Fruit fly (Drosophila melanogaster) S2 (cell line): ENCODE measurements around the gene Gyc88E.

Experiments
- CG8478 ChIP-seq: fragments of >200 bp; optimal IDR thresholded peaks from 2 replicates; lab custom pipeline; 2018
- CTCF ChIP-seq, 2 experiments: fragments of >200 bp; optimal IDR thresholded peaks; 2 replicates each; lab custom pipeline; 2018

dm6 chr3R:15129998-15130397 is 20.2 kb upstream of the Gyc88E start:
- TF ChIP-seq CG8478 (lab: Kevin White, UChicago), result no peak
- no peak for TF ChIP-seq CTCF (optimal IDR thresholded peaks at IDR 0.05; lab: Kevin White, UChicago)
